Worm (Caenorhabditis elegans) whole organism, L1 larva: ENCODE measurements around the gene VM106R.1.

Experiments
- aly-2 ChIP-seq: fragments of 150-350 bp; optimal IDR thresholded peaks from 2 replicates; lab custom pipeline; 2014; ENCODE audit warnings: missing biosample characterization, missing genetic modification characterization
- blmp-1 ChIP-seq: fragments of 150-350 bp; optimal IDR thresholded peaks from 2 replicates; lab custom pipeline; 2014; ENCODE audit warnings: missing biosample characterization, missing genetic modification characterization
- grh-1 ChIP-seq: fragments of 200-800 bp; sonication (Bioruptor generic); IDR thresholded peaks from 2 replicates; pipeline ENCODE4 v1.3.6; 2022; ENCODE audit warnings: missing genetic modification reagents, missing genetic modification characterization, missing compliant biosample characterization
- mdl-1 ChIP-seq, 2 experiments: fragments of 150-350 bp; optimal IDR thresholded peaks; 2 replicates each; lab custom pipeline; 2014 to 2017; ENCODE audit warnings: missing biosample characterization in 2 of 2, missing genetic modification characterization in 2 of 2, inconsistent platforms in 1 of 2
- nhr-11 ChIP-seq: fragments of 150-350 bp; optimal IDR thresholded peaks from 2 replicates; lab custom pipeline; 2014; ENCODE audit warnings: missing biosample characterization, missing genetic modification characterization
- nhr-77 ChIP-seq: fragments of 150-350 bp; optimal IDR thresholded peaks from 2 replicates; lab custom pipeline; 2014; ENCODE audit warnings: missing biosample characterization, missing genetic modification characterization
- unc-30 ChIP-seq: sonication (generic microtip); optimal IDR thresholded peaks from 2 replicates; lab custom pipeline; 2017; ENCODE audit warnings: missing biosample characterization, missing genetic modification characterization
- zag-1 ChIP-seq: fragments of 150-350 bp; optimal IDR thresholded peaks from 2 replicates; lab custom pipeline; 2014; ENCODE audit warnings: missing biosample characterization, missing genetic modification characterization

- TF ChIP-seq nhr-77 (tag; lab: Kevin White, UChicago): no peak
- TF ChIP-seq grh-1 (GFP tag; lab: Robert Waterston, UW): no peak
- no peak for TF ChIP-seq unc-30 (tag; lab: Kevin White, UChicago)
- TF ChIP-seq zag-1 (tag; lab: Kevin White, UChicago): no peak
- TF ChIP-seq nhr-11 (tag; lab: Kevin White, UChicago): no peak
- no peak for TF ChIP-seq mdl-1 (tag; optimal IDR thresholded peaks at IDR 0.05; lab: Kevin White, UChicago)
- no peak for TF ChIP-seq aly-2 (tag; lab: Kevin White, UChicago)
- TF ChIP-seq blmp-1: no peak
Observed at ce11 chrII:10852880-10853279, 23.9 kb upstream of the VM106R.1 start.
